Fruit fly (Drosophila melanogaster): ENCODE data around the gene Elal.

The Elal gene

DNA sequence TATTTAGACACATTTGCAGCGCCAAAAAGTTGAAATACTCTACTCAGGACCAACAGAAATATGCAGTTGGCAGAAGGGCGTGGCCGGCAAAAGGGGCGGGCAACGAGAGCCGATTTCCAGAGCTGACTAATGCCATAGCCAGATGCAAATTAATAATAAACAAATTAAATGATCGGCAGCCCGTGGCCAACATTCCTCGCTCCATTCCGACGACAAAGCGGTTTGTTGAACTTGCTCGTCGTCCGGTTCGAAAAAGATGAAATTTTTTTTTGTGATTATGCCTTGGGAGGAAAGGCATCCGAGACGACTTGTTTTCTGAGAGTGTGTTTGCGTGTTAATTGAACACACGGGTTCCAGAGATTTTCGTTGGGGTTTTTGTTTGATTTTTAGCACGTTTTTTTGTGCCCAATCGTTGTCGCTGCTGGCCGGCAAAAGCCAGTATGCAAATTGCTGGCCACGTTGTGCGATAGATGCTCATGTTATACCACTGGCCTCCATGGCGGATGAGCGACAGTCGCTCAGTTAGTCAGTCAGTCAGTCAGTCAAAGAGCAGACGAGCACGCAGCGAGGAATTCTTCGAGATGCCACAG lies 24.2 kb downstream of the Elal start:
- TF ChIP-seq CG8478 (optimal IDR thresholded peaks at IDR 0.05) (no peak), CTCF (optimal IDR thresholded peaks at IDR 0.05) (no peak)

DNA sequence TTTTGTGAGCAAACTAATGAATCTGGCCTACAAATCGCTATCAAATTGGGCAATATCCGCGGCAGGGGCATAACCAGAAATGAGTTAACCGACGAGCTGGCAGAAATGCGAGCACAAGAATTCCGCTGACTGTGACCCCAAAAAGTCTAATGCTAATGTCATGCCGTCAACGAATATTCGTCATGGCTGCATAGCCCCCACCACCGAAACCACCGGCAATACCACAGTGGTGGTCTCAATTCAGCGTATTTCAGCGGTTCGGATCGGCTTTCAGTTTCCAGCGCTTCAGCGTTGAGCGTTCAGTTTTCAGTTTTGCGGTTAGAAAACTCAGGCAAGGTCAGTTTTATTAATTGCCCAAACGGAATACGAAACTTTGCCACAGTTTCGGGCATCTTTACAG lies 25.1 kb downstream of the Elal start:
- TF ChIP-seq CG8478 (optimal IDR thresholded peaks at IDR 0.05) (no peak), CTCF (optimal IDR thresholded peaks at IDR 0.05) (no peak)

dm6 chr3R:24890919-24891318 lies 25.8 kb downstream of the Elal start:
- TF ChIP-seq CTCF (optimal IDR thresholded peaks at IDR 0.05) (no peak), CG8478 (optimal IDR thresholded peaks at IDR 0.05) (no peak)

DNA sequence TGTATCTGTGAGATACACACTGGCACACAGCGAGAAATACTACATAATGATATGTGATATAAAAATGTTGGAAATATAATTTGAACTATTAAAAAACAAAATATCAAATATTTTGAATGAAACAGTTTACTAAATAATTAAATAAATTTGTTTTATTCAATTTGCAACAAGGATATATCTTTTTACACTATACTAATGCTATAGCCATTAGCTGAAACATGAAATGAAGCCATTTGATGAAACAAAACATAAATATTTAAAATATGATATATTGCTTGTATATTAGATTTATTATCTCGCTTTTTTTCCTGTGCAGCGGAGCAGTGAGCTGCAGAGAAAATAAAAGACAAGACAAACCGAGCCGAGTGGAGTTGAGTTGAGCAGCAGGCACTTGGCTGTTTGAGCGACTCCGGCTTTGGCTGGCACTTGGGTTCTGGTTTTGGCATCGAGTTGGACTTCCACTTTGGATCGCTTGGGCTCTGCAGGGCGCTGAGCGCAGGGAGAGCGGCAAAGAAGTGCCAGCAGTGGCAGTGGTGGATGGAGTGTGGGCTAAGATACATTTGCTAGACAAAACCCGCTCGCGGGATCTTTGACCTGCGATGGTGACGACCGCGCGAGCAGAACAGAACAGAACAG lies 28.3 kb downstream of the Elal start:
- no peak for TF ChIP-seq CTCF (optimal IDR thresholded peaks at IDR 0.05)
- TF ChIP-seq CG8478 (optimal IDR thresholded peaks at IDR 0.05) = no peak

dm6 chr3R:24894419-24895206 lies 29.5 kb downstream of the Elal start, which contains the start of the genes CG31121 and CG11069:
CG31121 (minus strand) TSS chr3R:24894605.
CG11069 (plus strand) TSS chr3R:24894742.
- no peak for TF ChIP-seq CTCF (optimal IDR thresholded peaks at IDR 0.05)
- TF ChIP-seq CG8478 (optimal IDR thresholded peaks at IDR 0.05) = no peak

- TF ChIP-seq CG8478 (optimal IDR thresholded peaks at IDR 0.05) (no peak), CTCF (optimal IDR thresholded peaks at IDR 0.05) (no peak)
Measured at dm6 chr3R:24900816-24901215, 35.7 kb downstream of the Elal start, which contains the start of gene CG10845. CG10845 (plus strand) TSS chr3R:24901116.

DNA sequence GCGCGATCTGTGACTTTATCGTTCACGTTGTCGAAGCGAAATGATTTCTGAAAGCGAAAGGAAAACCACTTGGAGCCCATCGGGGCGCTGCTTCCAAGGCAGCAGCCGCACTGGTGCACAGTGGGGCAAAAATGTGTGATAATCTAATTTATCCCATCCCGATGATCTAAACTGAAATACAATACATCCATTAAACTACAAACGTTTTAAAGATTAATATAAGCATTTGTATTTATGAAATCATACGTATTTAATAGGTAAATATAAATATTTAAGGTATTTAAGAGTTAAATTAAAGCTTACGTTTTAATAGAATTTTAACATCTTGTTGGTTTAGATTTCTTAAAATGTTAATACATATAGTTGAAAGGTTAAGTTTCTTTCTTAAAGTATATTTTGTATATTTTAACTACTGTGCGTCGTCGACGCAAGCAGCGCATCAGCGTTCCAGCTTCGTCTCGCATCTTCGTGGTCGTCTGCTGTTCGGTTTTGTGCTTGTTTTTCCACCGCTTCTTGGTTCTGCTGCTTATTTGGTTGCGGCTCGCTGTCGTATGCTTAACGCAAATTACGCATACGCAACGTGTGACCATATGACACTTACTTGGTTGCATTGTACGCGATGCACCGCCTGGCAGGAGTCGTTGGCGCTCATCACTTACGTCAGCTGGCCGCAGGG lies 40.9 kb downstream of the Elal start, which contains the start of gene CG13643:
TSS of gene CG13643 (minus strand) at position 46 of the 676 bp plus-strand sequence.
- TF ChIP-seq CG8478 (optimal IDR thresholded peaks at IDR 0.05) (no peak), CTCF (optimal IDR thresholded peaks at IDR 0.05) (no peak)

DNA sequence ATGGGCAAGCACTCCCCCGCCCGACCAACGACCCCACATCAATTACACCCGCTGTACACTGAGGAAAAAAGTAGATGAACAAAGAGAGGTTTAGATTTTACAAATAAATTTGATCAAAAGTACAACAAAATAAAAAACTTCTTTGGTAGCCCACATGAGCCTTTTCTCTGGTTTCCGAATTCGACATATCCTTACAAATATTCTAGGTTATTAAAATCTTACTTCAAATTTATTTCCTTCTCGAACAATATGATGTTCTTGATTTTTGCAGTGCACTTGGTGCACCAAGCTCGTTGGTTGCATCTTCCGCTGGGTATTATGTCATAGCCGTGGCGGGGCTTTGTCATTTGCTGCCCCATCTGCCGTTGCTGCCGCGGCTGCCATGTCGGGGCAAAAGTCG lies 41.5 kb downstream of the Elal start:
- no peak for TF ChIP-seq CG8478 (optimal IDR thresholded peaks at IDR 0.05)
- no peak for TF ChIP-seq CTCF (optimal IDR thresholded peaks at IDR 0.05)

DNA sequence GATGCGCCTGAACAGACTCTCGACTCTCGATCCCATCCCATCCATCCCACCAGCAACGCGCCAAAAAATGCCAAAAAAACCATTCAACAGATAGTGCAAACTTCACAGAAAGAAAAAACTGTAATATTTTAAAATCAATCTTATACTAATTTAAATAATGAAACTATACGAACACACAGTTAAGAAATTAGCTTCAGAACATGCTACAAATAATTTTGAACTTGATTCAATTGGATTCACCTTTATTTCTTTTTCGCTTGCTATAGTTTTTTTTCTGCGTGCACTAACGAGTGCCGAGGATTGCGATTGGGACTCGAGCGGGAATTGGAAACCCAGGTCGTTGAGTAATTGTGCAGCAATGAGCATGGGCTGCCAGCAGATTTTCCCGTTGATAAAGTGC lies 42.9 kb downstream of the Elal start:
- TF ChIP-seq CTCF (optimal IDR thresholded peaks at IDR 0.05) = no peak
- TF ChIP-seq CG8478 (optimal IDR thresholded peaks at IDR 0.05) = no peak

DNA sequence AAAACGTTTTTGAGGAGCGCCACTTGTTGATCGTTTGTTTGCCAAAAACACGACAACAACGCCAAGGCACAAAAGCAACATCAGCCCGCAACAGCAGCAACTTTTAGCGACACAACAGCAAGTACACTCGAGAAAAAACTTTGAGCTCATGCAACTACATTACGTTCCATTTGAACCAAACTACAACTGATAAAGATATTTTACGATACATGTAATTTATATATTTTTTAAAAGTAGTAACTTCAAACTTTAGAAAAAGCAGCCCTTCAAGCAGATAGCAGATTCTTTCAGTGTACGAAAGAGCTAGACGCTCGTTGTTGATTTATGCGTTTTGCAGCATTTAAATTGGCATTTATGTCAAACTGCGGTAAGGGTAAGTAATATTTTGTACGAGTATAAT lies 44.9 kb downstream of the Elal start:
- no peak for TF ChIP-seq CG8478 (optimal IDR thresholded peaks at IDR 0.05)
- TF ChIP-seq CTCF (optimal IDR thresholded peaks at IDR 0.05) = no peak

dm6 chr3R:24914864-24915263 lies 49.7 kb downstream of the Elal start:
- no peak for TF ChIP-seq CTCF (optimal IDR thresholded peaks at IDR 0.05)
- no peak for TF ChIP-seq CG8478 (optimal IDR thresholded peaks at IDR 0.05)
